Worm (Caenorhabditis elegans) whole organism, early embryonic: ENCODE measurements around the gene C53B7.2.

Experiments
- B0310.2 ChIP-seq: sonication (generic microtip); optimal IDR thresholded peaks from 2 replicates; lab custom pipeline; 2016; ENCODE audit warnings: mild to moderate bottlenecking, missing genetic modification characterization, missing compliant biosample characterization
- ceh-13 ChIP-seq: fragments of 200-800 bp; sonication (Bioruptor generic); optimal IDR thresholded peaks from 2 replicates; lab custom pipeline; 2018; ENCODE audit warnings: mild to moderate bottlenecking, missing genetic modification characterization, missing compliant biosample characterization
- ets-7 ChIP-seq: sonication (generic microtip); optimal IDR thresholded peaks from 2 replicates; lab custom pipeline; 2016; ENCODE audit warnings: missing genotype, missing genetic modification characterization, missing compliant biosample characterization
- flt-1 ChIP-seq: fragments of 200-800 bp; sonication (Bioruptor generic); IDR thresholded peaks from 2 replicates; pipeline ENCODE4 v1.3.6; 2022; ENCODE audit warnings: missing genetic modification characterization, missing compliant biosample characterization
- sea-1 ChIP-seq: fragments of 200-800 bp; sonication (Bioruptor generic); conservative IDR thresholded peaks from 2 replicates; pipeline ENCODE4 v1.3.6; 2022; ENCODE audit warnings: missing genetic modification characterization, missing compliant biosample characterization
- tbx-11 ChIP-seq: fragments of 200-800 bp; sonication (Bioruptor generic); IDR thresholded peaks from 2 replicates; pipeline ENCODE4 v1.3.6; 2022; ENCODE audit warnings: missing genetic modification characterization, missing compliant biosample characterization

ce11 chrX:6799776-6800175 lies 46.3 kb upstream of the C53B7.2 start, which contains the start of gene M03A8.3:
- TF ChIP-seq ceh-13 (GFP tag; lab: Kevin White, UChicago), result no peak
- TF ChIP-seq sea-1 (GFP tag; lab: Robert Waterston, UW), result no peak
- TF ChIP-seq ets-7 (tag; lab: Kevin White, UChicago), result no peak
- TF ChIP-seq flt-1 (GFP tag; lab: Robert Waterston, UW), result no peak
- TF ChIP-seq tbx-11 (GFP tag; lab: Robert Waterston, UW), result no peak
- TF ChIP-seq B0310.2 (tag; lab: Kevin White, UChicago), result no peak
